Worm (Caenorhabditis elegans): ENCODE results near the gene T01B6.1.

The T01B6.1 gene

DNA sequence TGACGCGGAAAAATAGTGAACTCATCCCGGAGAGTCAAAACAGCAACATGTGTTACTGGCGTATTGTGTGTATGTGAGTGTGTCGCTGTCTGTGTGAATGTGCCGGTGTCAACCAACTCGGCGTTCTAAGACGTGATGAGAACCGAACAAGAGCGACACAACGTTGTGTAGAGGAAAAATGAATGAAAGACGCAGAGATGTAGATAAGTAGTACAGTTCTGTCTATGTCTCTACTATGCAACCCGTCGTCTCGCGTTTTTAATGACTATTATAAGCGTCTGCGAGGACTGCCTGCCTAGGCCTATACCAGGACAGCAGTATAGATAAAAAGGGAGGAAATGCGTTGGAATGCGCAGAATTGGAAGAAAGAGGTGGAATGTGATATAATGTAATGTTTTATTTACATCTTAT is 47.5 kb upstream of the T01B6.1 start (continued):
- TF ChIP-seq jun-1 (tag; optimal IDR thresholded peaks at IDR 0.05) (no peak), cey-2 (tag; optimal IDR thresholded peaks at IDR 0.05; ENCODE audit: borderline replicate concordance, insufficient read depth) (no peak), spr-3 (GFP tag; optimal IDR thresholded peaks at IDR 0.05) (no peak), Y105C5A.15 (GFP tag; IDR thresholded peaks at IDR 0.05) (no peak), T20F7.1 (GFP tag; optimal IDR thresholded peaks at IDR 0.05) (no peak), ceh-20 (GFP tag; IDR thresholded peaks at IDR 0.05) (no peak), ama-1 (optimal IDR thresholded peaks at IDR 0.05) (no peak)

DNA sequence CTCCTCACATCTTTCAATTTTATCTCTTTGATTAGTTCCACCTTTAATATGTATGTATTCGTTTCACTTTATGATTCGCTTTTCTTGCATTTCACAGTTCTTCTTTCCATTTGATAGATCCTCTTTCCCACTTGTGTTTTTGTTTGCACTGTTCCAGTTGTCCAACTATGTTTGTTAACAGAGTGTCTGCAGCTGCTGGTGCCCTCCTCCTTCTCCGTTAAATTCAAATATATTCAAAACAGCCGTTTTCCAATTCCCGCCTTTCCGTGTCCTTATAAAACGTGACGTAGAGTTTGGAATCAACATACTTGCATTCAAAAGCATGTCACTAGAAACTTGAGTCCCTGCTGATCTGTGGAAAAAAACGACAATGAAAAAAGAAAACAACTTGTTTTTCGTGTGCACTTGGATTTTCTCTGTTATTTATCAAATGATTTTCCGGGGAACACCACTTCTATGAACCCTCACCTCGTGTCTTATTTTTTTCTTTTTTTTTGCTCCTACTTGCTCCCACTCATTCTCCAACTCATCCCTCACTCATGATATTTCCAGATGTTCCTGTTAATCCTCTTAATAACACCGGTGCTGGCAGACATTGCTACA is 41.2 kb upstream of the T01B6.1 start, which contains the start of gene T10H10.2:
TSS of gene T10H10.2 (plus strand) at position 553 of the 603 bp plus-strand sequence.
- TF ChIP-seq pha-4 (GFP tag; IDR thresholded peaks at IDR 0.05) (no peak), pha-4 (tag; optimal IDR thresholded peaks at IDR 0.05) (no peak), unc-62 (GFP tag; optimal IDR thresholded peaks at IDR 0.05 in 1 of 2) (peak in 1 of 2 experiments; percentile 94), unc-62 (tag; optimal IDR thresholded peaks at IDR 0.05) (no peak), rbr-2 (tag; optimal IDR thresholded peaks at IDR 0.05) (no peak)

DNA sequence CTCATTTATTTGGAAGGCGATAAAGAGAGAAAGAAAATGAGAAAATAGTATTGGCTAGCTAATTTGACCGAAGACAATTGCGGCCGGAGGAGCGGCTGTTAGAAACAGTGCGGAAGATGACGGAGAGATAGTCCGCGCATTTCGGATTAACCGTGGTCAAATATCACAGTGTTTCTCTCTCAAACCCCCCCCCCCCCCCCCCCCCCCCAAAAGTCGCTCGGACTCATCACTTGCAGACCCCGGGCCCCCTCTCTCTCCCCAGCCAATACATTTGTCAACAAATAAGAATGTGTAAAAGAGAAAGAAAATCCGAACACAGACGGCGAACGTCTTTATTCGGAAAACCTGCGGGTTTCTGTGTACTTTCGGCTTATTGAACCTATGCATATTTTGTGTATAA is 33.7 kb upstream of the T01B6.1 start:
- TF ChIP-seq nhr-76 (tag; optimal IDR thresholded peaks at IDR 0.05) (no peak), set-16 (GFP tag; IDR thresholded peaks at IDR 0.05) (peak; percentile 84)

DNA sequence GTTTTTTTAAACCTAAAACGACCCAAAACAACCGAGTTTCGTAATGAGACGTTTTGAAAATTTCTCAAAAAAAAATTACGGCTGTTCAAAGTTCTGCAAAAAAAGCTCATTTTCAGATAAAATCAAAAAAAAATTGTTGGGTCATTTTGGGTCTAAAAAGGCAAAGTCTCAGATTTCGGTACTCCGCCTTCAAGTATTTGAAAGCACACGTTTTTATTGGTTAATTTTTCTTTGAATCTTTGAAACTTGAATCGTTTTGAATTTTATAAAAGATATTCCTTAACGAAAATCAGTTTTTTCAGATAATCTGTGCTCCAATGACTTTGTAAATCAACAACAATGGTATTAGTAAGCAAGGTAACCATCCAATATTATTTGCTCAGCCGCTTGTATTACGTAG is 32.7 kb upstream of the T01B6.1 start, which contains the start of gene hum-6:
TSS of gene hum-6 (plus strand) at position 301 of the 400 bp plus-strand sequence.
- TF ChIP-seq sdz-12 (GFP tag; optimal IDR thresholded peaks at IDR 0.05) = no peak
- TF ChIP-seq nhr-48 (tag; optimal IDR thresholded peaks at IDR 0.05) = no peak
- no peak for TF ChIP-seq nhr-6 (tag; optimal IDR thresholded peaks at IDR 0.05)
- TF ChIP-seq nhr-76 (tag; optimal IDR thresholded peaks at IDR 0.05) = no peak
- no peak for TF ChIP-seq daf-19 (GFP tag; conservative IDR thresholded peaks at IDR 0.05)
- TF ChIP-seq nhr-102 (tag; optimal IDR thresholded peaks at IDR 0.05) = no peak
- no peak for TF ChIP-seq lin-39 (tag; optimal IDR thresholded peaks at IDR 0.05)
- no peak for TF ChIP-seq madf-5 (GFP tag; IDR thresholded peaks at IDR 0.05)
- no peak for TF ChIP-seq nhr-28 (tag; optimal IDR thresholded peaks at IDR 0.05)
- no peak for TF ChIP-seq zag-1 (tag; optimal IDR thresholded peaks at IDR 0.05)
- no peak for TF ChIP-seq lim-7 (GFP tag; IDR thresholded peaks at IDR 0.05)
- TF ChIP-seq unc-62 (GFP tag; optimal IDR thresholded peaks at IDR 0.05 in 1 of 2) = no peak
- TF ChIP-seq unc-62 (tag; optimal IDR thresholded peaks at IDR 0.05) = no peak
- no peak for TF ChIP-seq ceh-44 (GFP tag; IDR thresholded peaks at IDR 0.05)
- no peak for TF ChIP-seq hif-1 (tag; optimal IDR thresholded peaks at IDR 0.05)
- no peak for TF ChIP-seq hmg-1.1 (GFP tag; IDR thresholded peaks at IDR 0.05)
- no peak for TF ChIP-seq duxl-1 (tag; optimal IDR thresholded peaks at IDR 0.05; ENCODE audit: poor library complexity)
- no peak for TF ChIP-seq ces-1 (GFP tag; optimal IDR thresholded peaks at IDR 0.05)
- TF ChIP-seq jun-1 (tag; optimal IDR thresholded peaks at IDR 0.05) = no peak
- no peak for TF ChIP-seq nhr-41 (GFP tag; IDR thresholded peaks at IDR 0.05)
- TF ChIP-seq nhr-25 (tag; optimal IDR thresholded peaks at IDR 0.05; ENCODE audit: borderline replicate concordance, insufficient read depth) = no peak

DNA sequence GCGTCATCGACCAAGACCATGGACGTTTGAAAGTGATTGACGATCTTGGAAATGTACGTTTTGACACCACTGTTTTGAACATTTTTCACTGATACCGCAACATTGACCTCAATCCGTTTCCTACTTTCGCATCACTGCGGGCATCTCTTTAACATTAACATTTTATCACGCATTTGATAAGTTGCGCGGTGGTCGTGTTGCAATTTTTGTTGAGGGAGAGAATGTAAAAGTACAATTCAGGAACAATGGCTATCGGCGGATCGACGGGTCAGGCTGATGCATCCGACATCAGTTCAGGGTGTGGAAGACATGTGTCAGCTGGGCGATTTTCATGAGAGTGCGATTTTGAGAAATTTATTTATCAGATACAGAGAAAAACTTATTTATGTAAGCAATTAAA is 32.2 kb upstream of the T01B6.1 start:
- no peak for TF ChIP-seq lin-15B (tag; optimal IDR thresholded peaks at IDR 0.05)
- peak; percentile 0 for TF ChIP-seq mxl-3 (GFP tag; optimal IDR thresholded peaks at IDR 0.05)
- no peak for TF ChIP-seq lsy-2 (tag; optimal IDR thresholded peaks at IDR 0.05)
- TF ChIP-seq nhr-77 (tag; optimal IDR thresholded peaks at IDR 0.05) = no peak
- no peak for TF ChIP-seq jun-1 (tag; optimal IDR thresholded peaks at IDR 0.05)

Data from whole organism, L4 larva.